Worm (Caenorhabditis elegans) whole organism, midembryonic: ENCODE data around the gene F58F12.2.

Source experiments
- T22C8.4 ChIP-seq: fragments of 200-800 bp; sonication (Bioruptor generic); IDR thresholded peaks from 2 replicates; pipeline ENCODE4 v1.3.6; 2022; ENCODE audit warnings: missing genetic modification characterization, missing compliant biosample characterization
- cog-1 ChIP-seq: sonication (generic microtip); optimal IDR thresholded peaks from 2 replicates; lab custom pipeline; 2016; ENCODE audit warnings: missing genetic modification characterization, missing compliant biosample characterization
- flt-1 ChIP-seq: fragments of 200-800 bp; sonication (Bioruptor generic); IDR thresholded peaks from 2 replicates; pipeline ENCODE4 v1.3.6; 2022; ENCODE audit warnings: missing genetic modification characterization, missing compliant biosample characterization
- klf-2 ChIP-seq: fragments of 200-800 bp; sonication (Bioruptor generic); conservative IDR thresholded peaks from 2 replicates; pipeline ENCODE4 v1.3.6; 2022; ENCODE audit warnings: missing genetic modification reagents, missing genetic modification characterization, missing compliant biosample characterization
- med-1 ChIP-seq: sonication (generic microtip); optimal IDR thresholded peaks from 2 replicates; lab custom pipeline; 2017; ENCODE audit warnings: missing genetic modification characterization, mild to moderate bottlenecking, missing compliant biosample characterization, antibody characterized with exemption, missing genetic modification reagents; ENCODE audit not compliant: insufficient read depth
- ref-1 ChIP-seq: fragments of 200-800 bp; sonication (Bioruptor generic); conservative IDR thresholded peaks from 2 replicates; pipeline ENCODE4 v1.3.6; 2022; ENCODE audit warnings: missing genetic modification reagents, missing genetic modification characterization, missing compliant biosample characterization
- tab-1 ChIP-seq: fragments of 200-800 bp; sonication (Bioruptor generic); IDR thresholded peaks from 2 replicates; pipeline ENCODE4 v1.3.6; 2022; ENCODE audit warnings: missing genetic modification characterization, missing compliant biosample characterization
- ztf-23 ChIP-seq: fragments of 200-800 bp; sonication (Bioruptor generic); IDR thresholded peaks from 2 replicates; pipeline ENCODE4 v1.3.6; 2022; ENCODE audit warnings: missing genetic modification reagents, missing genetic modification characterization, missing compliant biosample characterization

ce11 chrII:6339948-6340347 lies 47.9 kb downstream of the F58F12.2 start, which contains the start of gene C32D5.7:
- TF ChIP-seq cog-1 (tag; lab: Kevin White, UChicago) = no peak
- TF ChIP-seq ztf-23 (GFP tag; lab: Robert Waterston, UW) = no peak
- TF ChIP-seq klf-2 = no peak
- no peak for TF ChIP-seq ref-1 (GFP tag; lab: Robert Waterston, UW)
- TF ChIP-seq med-1 (GFP tag; lab: Kevin White, UChicago) = no peak
- no peak for TF ChIP-seq tab-1 (GFP tag; lab: Robert Waterston, UW)
- TF ChIP-seq T22C8.4 (GFP tag; lab: Robert Waterston, UW) = no peak
- TF ChIP-seq flt-1 (GFP tag; lab: Robert Waterston, UW) = no peak
